Fruit fly (Drosophila melanogaster) whole organism, embryonic: ENCODE measurements around the gene Bap111.

Source experiments
- B-H2 ChIP-seq: fragments of 200-800 bp; sonication (Bioruptor generic); optimal IDR thresholded peaks from 2 replicates; lab custom pipeline; 2018; ENCODE audit warnings: missing biosample characterization, mild to moderate bottlenecking, missing genetic modification characterization
- CG10366 ChIP-seq: fragments of 200-800 bp; sonication (Bioruptor generic); IDR thresholded peaks from 2 replicates; pipeline ENCODE4 v1.3.6; 2022; ENCODE audit warnings: missing biosample characterization, missing genetic modification characterization
- CG10431 ChIP-seq: fragments of 200-800 bp; sonication (Bioruptor generic); optimal IDR thresholded peaks from 3 replicates; lab custom pipeline; 2018; ENCODE audit warnings: missing biosample characterization, mild to moderate bottlenecking, missing genetic modification characterization
- CG11504 ChIP-seq: fragments of 200-800 bp; sonication (Bioruptor generic); optimal IDR thresholded peaks from 3 replicates; lab custom pipeline; 2019; ENCODE audit warnings: missing biosample characterization, mild to moderate bottlenecking, missing genetic modification characterization, moderate library complexity
- CG12219 ChIP-seq: fragments of 200-800 bp; sonication (Bioruptor generic); optimal IDR thresholded peaks from 3 replicates; lab custom pipeline; 2018; ENCODE audit warnings: missing biosample characterization, mild to moderate bottlenecking, missing genetic modification characterization
- CG12299 ChIP-seq: fragments of 200-800 bp; sonication (Bioruptor generic); optimal IDR thresholded peaks from 2 replicates; lab custom pipeline; 2018; ENCODE audit warnings: missing biosample characterization, mild to moderate bottlenecking, missing genetic modification characterization
- CG13775 ChIP-seq: fragments of 200-800 bp; sonication (Bioruptor generic); optimal IDR thresholded peaks from 3 replicates; lab custom pipeline; 2017; ENCODE audit warnings: missing biosample characterization, mild to moderate bottlenecking, missing genetic modification characterization
- CG14965 ChIP-seq: fragments of 200-800 bp; sonication (Bioruptor generic); optimal IDR thresholded peaks from 2 replicates; lab custom pipeline; 2016; ENCODE audit warnings: missing biosample characterization, missing genetic modification characterization, borderline replicate concordance
- CG15479 ChIP-seq: fragments of 200-800 bp; sonication (Bioruptor generic); optimal IDR thresholded peaks from 3 replicates; lab custom pipeline; 2019; ENCODE audit warnings: missing biosample characterization, mild to moderate bottlenecking, missing genetic modification characterization, moderate library complexity
- CG16813 ChIP-seq: fragments of 200-800 bp; sonication (Bioruptor generic); IDR thresholded peaks from 3 replicates; pipeline ENCODE4 v1.3.6; 2022; ENCODE audit warnings: missing biosample characterization, missing genetic modification characterization; ENCODE audit not compliant: partially characterized antibody
- CG16863 ChIP-seq: fragments of 200-800 bp; sonication (Bioruptor generic); optimal IDR thresholded peaks from 3 replicates; lab custom pipeline; 2016; ENCODE audit warnings: missing biosample characterization, missing genetic modification characterization
- CG17328 ChIP-seq: fragments of 200-800 bp; sonication (Bioruptor generic); IDR thresholded peaks from 2 replicates; pipeline ENCODE4 v1.3.6; 2022; ENCODE audit warnings: missing biosample characterization, missing genetic modification characterization
- CG17385 ChIP-seq: fragments of 200-800 bp; sonication (Bioruptor generic); optimal IDR thresholded peaks from 3 replicates; lab custom pipeline; 2018; ENCODE audit warnings: missing biosample characterization, mild to moderate bottlenecking, missing genetic modification characterization
- CG17612 ChIP-seq: fragments of 200-800 bp; sonication (Bioruptor generic); IDR thresholded peaks from 2 replicates; pipeline ENCODE4 v1.3.6; 2022; ENCODE audit warnings: missing biosample characterization, missing genetic modification characterization
- CG17912 ChIP-seq: fragments of 200-800 bp; sonication (Bioruptor generic); optimal IDR thresholded peaks from 2 replicates; lab custom pipeline; 2018; ENCODE audit warnings: missing biosample characterization, mild to moderate bottlenecking, missing genetic modification characterization
- CG30431 ChIP-seq: fragments of 200-800 bp; sonication (Bioruptor generic); optimal IDR thresholded peaks from 2 replicates; lab custom pipeline; 2017; ENCODE audit warnings: missing biosample characterization, missing genetic modification characterization
- CG31441 ChIP-seq: fragments of 200-800 bp; sonication (Bioruptor generic); IDR thresholded peaks from 2 replicates; pipeline ENCODE4 v1.3.6; 2022; ENCODE audit warnings: missing biosample characterization, missing genetic modification characterization
- CG32532 ChIP-seq: fragments of 200-800 bp; sonication (Bioruptor generic); IDR thresholded peaks from 2 replicates; pipeline ENCODE4 v1.3.6; 2022; ENCODE audit warnings: missing biosample characterization, missing genetic modification characterization
- CG4820 ChIP-seq: fragments of 200-800 bp; sonication (Bioruptor generic); optimal IDR thresholded peaks from 3 replicates; lab custom pipeline; 2016; ENCODE audit warnings: missing biosample characterization, missing genetic modification characterization
- CG9727 ChIP-seq: fragments of 200-800 bp; sonication (Bioruptor generic); optimal IDR thresholded peaks from 3 replicates; lab custom pipeline; 2017; ENCODE audit warnings: missing biosample characterization, mild to moderate bottlenecking, missing genetic modification characterization
- Dbx ChIP-seq: fragments of 200-800 bp; sonication (Bioruptor generic); IDR thresholded peaks from 3 replicates; pipeline ENCODE4 v1.3.6; 2022; ENCODE audit warnings: missing biosample characterization, missing genetic modification characterization
- Hey ChIP-seq: fragments of 200-800 bp; sonication (Bioruptor generic); optimal IDR thresholded peaks from 3 replicates; lab custom pipeline; 2018; ENCODE audit warnings: missing biosample characterization, mild to moderate bottlenecking, missing genetic modification characterization
- Kr ChIP-seq: fragments of 200-800 bp; sonication (Bioruptor generic); optimal IDR thresholded peaks from 2 replicates; lab custom pipeline; 2017; ENCODE audit warnings: missing biosample characterization, mild to moderate bottlenecking, missing genetic modification characterization
- MBD-R2 ChIP-seq: fragments of 200-800 bp; sonication (Bioruptor generic); IDR thresholded peaks from 2 replicates; pipeline ENCODE4 v1.3.6; 2022; ENCODE audit warnings: missing biosample characterization, missing genetic modification characterization
- MTF-1 ChIP-seq: fragments of 200-800 bp; sonication (Bioruptor generic); optimal IDR thresholded peaks from 2 replicates; lab custom pipeline; 2018; ENCODE audit warnings: missing biosample characterization, mild to moderate bottlenecking, missing genetic modification characterization, borderline replicate concordance
- PHDP ChIP-seq: fragments of 200-800 bp; sonication (Bioruptor generic); optimal IDR thresholded peaks from 3 replicates; lab custom pipeline; 2018; ENCODE audit warnings: missing biosample characterization, mild to moderate bottlenecking, missing genetic modification characterization, moderate library complexity
- Rx ChIP-seq: fragments of 200-800 bp; sonication (Bioruptor generic); IDR thresholded peaks from 2 replicates; pipeline ENCODE4 v1.3.6; 2022; ENCODE audit warnings: missing biosample characterization, missing genetic modification characterization
- Sox100B ChIP-seq: fragments of 200-800 bp; sonication (Bioruptor generic); optimal IDR thresholded peaks from 3 replicates; lab custom pipeline; 2018; ENCODE audit warnings: missing biosample characterization, mild to moderate bottlenecking, missing genetic modification characterization
- abd-A ChIP-seq: fragments of 200-800 bp; sonication (Bioruptor generic); optimal IDR thresholded peaks from 3 replicates; lab custom pipeline; 2019; ENCODE audit warnings: missing biosample characterization, mild to moderate bottlenecking, missing genetic modification characterization, moderate library complexity
- ara ChIP-seq: fragments of 200-800 bp; sonication (Bioruptor generic); IDR thresholded peaks from 2 replicates; pipeline ENCODE4 v1.3.6; 2022; ENCODE audit warnings: missing biosample characterization, missing genetic modification characterization
- bsh ChIP-seq, 2 experiments: fragments of 200-800 bp; sonication (Bioruptor generic); optimal IDR thresholded peaks; 2 replicates each; lab custom pipeline; 2017 to 2018; ENCODE audit warnings: mild to moderate bottlenecking in 2 of 2, missing biosample characterization in 2 of 2, missing genetic modification characterization in 2 of 2, moderate library complexity in 1 of 2
- caup ChIP-seq: fragments of 200-800 bp; sonication (Bioruptor generic); optimal IDR thresholded peaks from 3 replicates; lab custom pipeline; 2017; ENCODE audit warnings: missing biosample characterization, mild to moderate bottlenecking, missing genetic modification characterization, moderate library complexity; ENCODE audit not compliant: severe bottlenecking
- dpn ChIP-seq, 2 experiments: fragments of 200-800 bp; sonication (Bioruptor generic); optimal IDR thresholded peaks; 3 replicates each; lab custom pipeline; 2016; ENCODE audit warnings: missing biosample characterization in 2 of 2, missing genetic modification characterization in 2 of 2
- dysf ChIP-seq: fragments of 200-800 bp; sonication (Bioruptor generic); IDR thresholded peaks from 3 replicates; pipeline ENCODE4 v1.3.6; 2022; ENCODE audit warnings: missing biosample characterization, missing genetic modification characterization
- ems ChIP-seq: fragments of 200-800 bp; sonication (Bioruptor generic); optimal IDR thresholded peaks from 3 replicates; lab custom pipeline; 2016; ENCODE audit warnings: missing biosample characterization, missing genetic modification characterization
- eve ChIP-seq, 2 experiments: fragments of >200 bp; optimal IDR thresholded peaks; 2 replicates each; lab custom pipeline; 2017; ENCODE audit warnings: missing biosample characterization in 2 of 2, missing genetic modification characterization in 2 of 2
- gt ChIP-seq: fragments of 200-800 bp; sonication (Bioruptor generic); IDR thresholded peaks from 2 replicates; pipeline ENCODE4 v1.3.6; 2022; ENCODE audit warnings: missing biosample characterization, missing genetic modification characterization
- h ChIP-seq: fragments of >200 bp; optimal IDR thresholded peaks from 2 replicates; lab custom pipeline; 2017
- hb ChIP-seq: fragments of 200-800 bp; sonication (Bioruptor generic); IDR thresholded peaks from 3 replicates; pipeline ENCODE4 v1.3.6; 2022; ENCODE audit warnings: missing biosample characterization, missing genetic modification characterization; ENCODE audit not compliant: partially characterized antibody
- hkb ChIP-seq, 2 experiments: fragments of 200-800 bp in 1 of 2; fragments of >200 bp in 1 of 2; sonication (Bioruptor generic) in 1 of 2; IDR thresholded peaks in 1 of 2; optimal IDR thresholded peaks in 1 of 2; 2 replicates each; pipeline versions ENCODE4 v1.3.6 to Lab custom; 2017 to 2022; ENCODE audit warnings: missing biosample characterization in 1 of 2, missing genetic modification characterization in 1 of 2
- nerfin-1 ChIP-seq: fragments of 200-800 bp; sonication (Bioruptor generic); optimal IDR thresholded peaks from 3 replicates; lab custom pipeline; 2019; ENCODE audit warnings: missing biosample characterization, mild to moderate bottlenecking, missing genetic modification characterization, moderate library complexity
- nom ChIP-seq: fragments of 200-800 bp; sonication (Bioruptor generic); optimal IDR thresholded peaks from 2 replicates; lab custom pipeline; 2017; ENCODE audit warnings: missing biosample characterization, missing genetic modification characterization, mild to moderate bottlenecking, moderate library complexity, missing genetic modification reagents
- oc ChIP-seq: fragments of 200-800 bp; sonication (Bioruptor generic); optimal IDR thresholded peaks from 2 replicates; lab custom pipeline; 2018; ENCODE audit warnings: missing biosample characterization, mild to moderate bottlenecking, missing genetic modification characterization, moderate library complexity
- odd ChIP-seq: fragments of 200-800 bp; sonication (Bioruptor generic); optimal IDR thresholded peaks from 2 replicates; lab custom pipeline; 2017; ENCODE audit warnings: missing biosample characterization, mild to moderate bottlenecking, missing genetic modification characterization
- pho ChIP-seq: fragments of 200-800 bp; sonication (Bioruptor generic); optimal IDR thresholded peaks from 2 replicates; lab custom pipeline; 2016; ENCODE audit warnings: missing biosample characterization, missing genetic modification characterization
- slou ChIP-seq: fragments of 200-800 bp; sonication (Bioruptor generic); optimal IDR thresholded peaks from 3 replicates; lab custom pipeline; 2016; ENCODE audit warnings: missing biosample characterization, missing genetic modification characterization
- sob ChIP-seq: fragments of 200-800 bp; sonication (Bioruptor generic); IDR thresholded peaks from 2 replicates; pipeline ENCODE4 v1.3.6; 2022; ENCODE audit warnings: missing biosample characterization, missing genetic modification characterization
- ssp ChIP-seq: fragments of 200-800 bp; sonication (Bioruptor generic); IDR thresholded peaks from 2 replicates; pipeline ENCODE4 v1.3.6; 2022; ENCODE audit warnings: missing biosample characterization, missing genetic modification characterization
- trem ChIP-seq: fragments of 200-800 bp; optimal IDR thresholded peaks from 3 replicates; lab custom pipeline; 2019; ENCODE audit warnings: missing biosample characterization, mild to moderate bottlenecking, missing genetic modification characterization, moderate library complexity
- usp ChIP-seq: fragments of >200 bp; optimal IDR thresholded peaks from 2 replicates; lab custom pipeline; 2017; ENCODE audit warnings: missing biosample characterization, missing genetic modification characterization

Gene Bap111

DNA sequence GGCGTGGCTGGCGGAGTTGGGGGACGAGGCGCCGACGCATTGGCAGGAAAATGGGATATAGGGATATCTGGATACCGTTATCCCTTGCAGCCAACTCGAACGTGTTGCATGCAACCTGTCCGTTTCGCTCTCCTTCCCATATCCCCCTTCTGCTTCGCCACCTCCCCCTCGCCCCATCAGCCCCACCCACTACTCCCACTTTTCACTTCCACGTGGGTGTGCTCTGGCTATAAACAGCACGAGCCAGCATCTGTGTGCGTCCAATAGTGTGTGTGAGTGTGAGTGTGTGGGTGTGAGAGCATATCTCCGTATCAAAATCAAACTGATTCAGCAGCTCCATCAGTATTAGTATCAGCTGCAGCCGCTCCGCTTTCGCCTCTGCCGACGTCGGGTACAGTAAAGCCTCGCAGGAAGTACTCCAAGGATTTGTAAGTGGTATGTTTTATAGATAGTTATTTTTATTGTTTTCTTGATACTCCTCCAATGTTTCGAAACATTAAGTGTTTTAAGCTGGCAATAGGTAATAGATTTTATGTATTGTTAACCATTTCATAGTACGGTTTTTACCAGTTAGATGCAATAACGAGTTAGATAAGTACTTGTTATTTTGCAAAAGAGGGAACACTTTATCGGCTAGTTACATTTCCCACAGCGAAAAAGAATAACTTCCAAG is 30.0 kb upstream of the Bap111 start (continued):
- no peak for TF ChIP-seq Rx
- no peak for TF ChIP-seq CG17328 (GFP tag; lab: Robert Waterston, UW)
- TF ChIP-seq dysf (GFP tag; lab: Robert Waterston, UW) = peak; percentile 41; the same call in 2 of the 3 replicates
- TF ChIP-seq CG31441 (GFP tag; lab: Robert Waterston, UW) = no peak
- peak in 1 of 2 experiments; percentile 35 for TF ChIP-seq dpn (GFP tag; optimal IDR thresholded peaks at IDR 0.05; lab: Kevin White, UChicago)
- peak; percentile 72 for TF ChIP-seq abd-A (tag; lab: Kevin White, UChicago)
- no peak for TF ChIP-seq ara (GFP tag; lab: Robert Waterston, UW)
- no peak for TF ChIP-seq CG14965
- no peak for TF ChIP-seq pho
- TF ChIP-seq caup (GFP tag; lab: Kevin White, UChicago) = no peak
- TF ChIP-seq CG15479 = no peak
- TF ChIP-seq hb = no peak
- TF ChIP-seq sob (GFP tag; lab: Robert Waterston, UW) = no peak
- no peak for TF ChIP-seq CG10431 (GFP tag; lab: Kevin White, UChicago)
- no peak for TF ChIP-seq nom
- TF ChIP-seq bsh (GFP tag; optimal IDR thresholded peaks at IDR 0.05; lab: Kevin White, UChicago) = peak; percentile 18 to 64
- no peak for TF ChIP-seq CG13775
- peak; percentile 54 for TF ChIP-seq CG17385 (GFP tag; lab: Kevin White, UChicago)
- no peak for TF ChIP-seq ssp (GFP tag; lab: Robert Waterston, UW)
- TF ChIP-seq CG12219 (GFP tag; lab: Kevin White, UChicago) = peak; percentile 17
- no peak for TF ChIP-seq gt (GFP tag; lab: Robert Waterston, UW)
- no peak for TF ChIP-seq Dbx (GFP tag; lab: Robert Waterston, UW)
- peak; percentile 71 for TF ChIP-seq CG11504 (tag; lab: Kevin White, UChicago)
- no peak for TF ChIP-seq CG12299 (tag; lab: Kevin White, UChicago)
- peak; percentile 56 for TF ChIP-seq nerfin-1 (tag; lab: Kevin White, UChicago)
- no peak for TF ChIP-seq h
- no peak for TF ChIP-seq slou (GFP tag; lab: Kevin White, UChicago)
- TF ChIP-seq Hey (tag; lab: Kevin White, UChicago) = no peak
- TF ChIP-seq trem (tag; lab: Kevin White, UChicago) = peak; percentile 29
- TF ChIP-seq CG17612 (GFP tag; lab: Robert Waterston, UW) = no peak
- TF ChIP-seq CG4820 = peak; percentile 36
- no peak for TF ChIP-seq usp (GFP tag; lab: Kevin White, UChicago)
- no peak for TF ChIP-seq PHDP (tag; lab: Kevin White, UChicago)
- no peak for TF ChIP-seq odd (GFP tag; lab: Kevin White, UChicago)
- no peak for TF ChIP-seq hkb (optimal IDR thresholded peaks at IDR 0.05; lab: Kevin White, UChicago)
- TF ChIP-seq hkb (GFP tag; IDR thresholded peaks at IDR 0.05; lab: Robert Waterston, UW) = peak; percentile 64
- TF ChIP-seq Sox100B = peak; percentile 55
- TF ChIP-seq ems (GFP tag; lab: Kevin White, UChicago) = no peak
- no peak; the same call in 1 of the 2 replicates for TF ChIP-seq MBD-R2 (GFP tag; lab: Robert Waterston, UW)
- TF ChIP-seq eve (GFP tag; optimal IDR thresholded peaks at IDR 0.05; lab: Kevin White, UChicago) = no peak
- TF ChIP-seq oc (tag; lab: Kevin White, UChicago) = no peak
- TF ChIP-seq CG32532 (GFP tag; lab: Robert Waterston, UW) = no peak
- TF ChIP-seq CG17912 (GFP tag; lab: Kevin White, UChicago) = no peak
- peak; percentile 26 for TF ChIP-seq CG9727 (GFP tag; lab: Kevin White, UChicago)
- TF ChIP-seq B-H2 (GFP tag; lab: Kevin White, UChicago) = no peak
- no peak for TF ChIP-seq CG10366 (GFP tag; lab: Robert Waterston, UW)
- TF ChIP-seq CG30431 (GFP tag; lab: Kevin White, UChicago) = no peak
- no peak for TF ChIP-seq Kr (GFP tag; lab: Kevin White, UChicago)
- no peak for TF ChIP-seq MTF-1
- no peak for TF ChIP-seq CG16813 (GFP tag; lab: Robert Waterston, UW)
- TF ChIP-seq CG16863 (GFP tag; lab: Kevin White, UChicago) = no peak
